Fruit fly (Drosophila melanogaster): Measurements from ENCODE around the gene Npc1a.

Gene Npc1a

DNA sequence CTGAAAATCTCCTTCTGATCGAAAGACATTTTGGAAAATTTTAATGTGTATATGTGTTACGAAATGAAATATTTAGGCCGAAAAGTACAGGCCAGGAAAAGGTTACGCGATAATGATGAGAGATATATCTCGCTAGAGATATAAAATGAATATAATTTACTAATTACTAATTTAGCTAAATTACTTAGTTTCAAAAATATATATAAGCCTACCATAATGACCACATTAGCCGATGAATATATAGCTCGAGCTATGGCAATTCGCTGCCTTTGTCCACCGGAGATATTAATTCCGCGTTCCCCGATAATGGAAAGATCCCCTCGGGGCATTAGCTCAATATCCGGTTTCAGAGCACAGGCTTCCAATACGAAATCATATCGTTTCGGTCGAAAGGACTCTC lies 29.6 kb downstream of the Npc1a start, which contains the start of gene Fum4:
Gene Fum4 (minus strand): TSS at position 101 of the 400 bp plus-strand sequence.
- TF ChIP-seq CG2202 (tag; optimal IDR thresholded peaks at IDR 0.05) (no peak), CG4707 (GFP tag; optimal IDR thresholded peaks at IDR 0.05) (no peak), CG17361 (GFP tag; IDR thresholded peaks at IDR 0.05) (no peak), Dfd (GFP tag; optimal IDR thresholded peaks at IDR 0.05) (no peak), gro (GFP tag; optimal IDR thresholded peaks at IDR 0.05) (no peak), phol (tag; optimal IDR thresholded peaks at IDR 0.05) (no peak), Meics (GFP tag; optimal IDR thresholded peaks at IDR 0.05) (no peak), Xrp1 (GFP tag; IDR thresholded peaks at IDR 0.05) (no peak), Lpt (GFP tag; optimal IDR thresholded peaks at IDR 0.05) (no peak), CG10462 (GFP tag; optimal IDR thresholded peaks at IDR 0.05) (no peak), emc (GFP tag; optimal IDR thresholded peaks at IDR 0.05) (no peak), CG8359 (GFP tag; optimal IDR thresholded peaks at IDR 0.05; ENCODE audit: borderline replicate concordance) (no peak), jing (GFP tag; optimal IDR thresholded peaks at IDR 0.05) (no peak), CG17328 (GFP tag; IDR thresholded peaks at IDR 0.05) (no peak)

DNA sequence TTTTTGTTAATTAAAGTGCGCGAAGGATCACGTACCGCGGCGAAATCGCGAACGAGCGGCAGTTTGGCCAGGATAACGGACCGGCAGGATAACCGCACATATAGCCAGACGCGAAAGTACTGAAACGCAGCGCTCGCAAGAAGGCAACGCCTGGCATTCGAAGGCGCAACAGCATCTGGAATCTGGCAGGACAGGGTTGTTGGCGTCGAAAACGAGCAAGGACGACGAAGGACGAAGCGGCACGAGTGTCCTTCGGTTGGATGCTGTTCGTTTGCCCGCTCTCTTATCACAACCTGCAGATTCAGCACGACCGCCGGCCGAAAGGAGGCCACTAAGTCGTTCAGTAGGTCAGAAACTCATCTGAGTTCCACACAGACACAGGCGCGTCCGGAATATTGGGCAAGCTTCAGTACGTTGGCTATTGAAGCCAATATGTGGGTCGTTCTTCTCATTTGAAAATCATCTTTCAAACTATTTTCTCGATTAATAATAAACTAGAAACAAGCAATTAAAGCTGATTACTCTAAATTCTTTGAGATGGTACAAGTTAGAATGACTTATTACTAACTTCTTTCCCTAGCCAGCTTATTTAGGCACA lies 40.7 kb downstream of the Npc1a start, which contains the start of gene CG44153:
Gene CG44153 (minus strand): TSS at position 75 of the 598 bp plus-strand sequence.
- TF ChIP-seq CG6791 (GFP tag; IDR thresholded peaks at IDR 0.05; ENCODE audit: partially characterized antibody) = 0 out of 3 replicates have a peak, but pooled peaks have one; percentile 20
- TF ChIP-seq CG8944 (GFP tag; optimal IDR thresholded peaks at IDR 0.05) = no peak
- TF ChIP-seq Deaf1 (tag; optimal IDR thresholded peaks at IDR 0.05) = peak; percentile 98
- no peak for TF ChIP-seq ash1 (GFP tag; optimal IDR thresholded peaks at IDR 0.05)
- peak; percentile 58 for TF ChIP-seq Jarid2 (GFP tag; optimal IDR thresholded peaks at IDR 0.05)
- TF ChIP-seq CG17328 (GFP tag; IDR thresholded peaks at IDR 0.05) = 0 out of 2 replicates have a peak, but pooled peaks have one; percentile 12
- no peak for TF ChIP-seq pnt (GFP tag; optimal IDR thresholded peaks at IDR 0.05)
- TF ChIP-seq PHDP (tag; optimal IDR thresholded peaks at IDR 0.05) = no peak
- TF ChIP-seq maf-S (GFP tag; optimal IDR thresholded peaks at IDR 0.05) = no peak
- no peak for TF ChIP-seq gsb-n (tag; optimal IDR thresholded peaks at IDR 0.05)
- TF ChIP-seq insv (GFP tag; optimal IDR thresholded peaks at IDR 0.05) = no peak
- TF ChIP-seq kah (GFP tag; optimal IDR thresholded peaks at IDR 0.05) = no peak
- peak; percentile 91 for TF ChIP-seq CG3281 (GFP tag; optimal IDR thresholded peaks at IDR 0.05)
- TF ChIP-seq scrt (GFP tag; optimal IDR thresholded peaks at IDR 0.05) = peak; percentile 80
- TF ChIP-seq lbe (GFP tag; optimal IDR thresholded peaks at IDR 0.05) = no peak
- no peak for TF ChIP-seq CG16779 (GFP tag; IDR thresholded peaks at IDR 0.05)
- TF ChIP-seq Sin3A (optimal IDR thresholded peaks at IDR 0.05) = no peak
- no peak for TF ChIP-seq CG8290 (GFP tag; optimal IDR thresholded peaks at IDR 0.05)
- no peak for TF ChIP-seq CG8290 (tag; optimal IDR thresholded peaks at IDR 0.05)
- no peak for TF ChIP-seq Tbp (GFP tag; optimal IDR thresholded peaks at IDR 0.05)
- TF ChIP-seq Ets65A (GFP tag) = peak; percentile 40
- TF ChIP-seq CG15073 (GFP tag; optimal IDR thresholded peaks at IDR 0.05) = peak; percentile 92
- no peak for TF ChIP-seq tna (GFP tag; IDR thresholded peaks at IDR 0.05; ENCODE audit: partially characterized antibody)
- TF ChIP-seq Xbp1 (GFP tag; optimal IDR thresholded peaks at IDR 0.05) = no peak
- TF ChIP-seq CG4424 (GFP tag; optimal IDR thresholded peaks at IDR 0.05) = no peak
- no peak for TF ChIP-seq D19A (tag; optimal IDR thresholded peaks at IDR 0.05)
- no peak for TF ChIP-seq Antp (GFP tag; optimal IDR thresholded peaks at IDR 0.05)
- TF ChIP-seq CG34422 (GFP tag; IDR thresholded peaks at IDR 0.05) = 0 out of 3 replicates have a peak, but pooled peaks have one; percentile 31
- no peak for TF ChIP-seq CG16863 (GFP tag; optimal IDR thresholded peaks at IDR 0.05)
- no peak for TF ChIP-seq CG11398 (GFP tag; optimal IDR thresholded peaks at IDR 0.05)
- no peak for TF ChIP-seq CG5180 (GFP tag; optimal IDR thresholded peaks at IDR 0.05)
- TF ChIP-seq da (GFP tag; optimal IDR thresholded peaks at IDR 0.05) = no peak
- TF ChIP-seq CG34376 (GFP tag; optimal IDR thresholded peaks at IDR 0.05) = no peak
- no peak for TF ChIP-seq CG17361 (GFP tag; IDR thresholded peaks at IDR 0.05)
- no peak for TF ChIP-seq CG7786 (GFP tag; optimal IDR thresholded peaks at IDR 0.05)
- peak; percentile 3 for TF ChIP-seq sens (GFP tag)
- TF ChIP-seq HmgZ (tag; optimal IDR thresholded peaks at IDR 0.05) = no peak
